Worm (Caenorhabditis elegans): ENCODE data around the gene C36E6.2.

- TF ChIP-seq lin-13 (tag; optimal IDR thresholded peaks at IDR 0.05): no peak
- no peak for TF ChIP-seq blmp-1 (tag; optimal IDR thresholded peaks at IDR 0.05)
- TF ChIP-seq snpc-4 (tag; optimal IDR thresholded peaks at IDR 0.05): no peak
- TF ChIP-seq ces-1 (GFP tag; optimal IDR thresholded peaks at IDR 0.05): no peak
- no peak for TF ChIP-seq elt-3 (tag; optimal IDR thresholded peaks at IDR 0.05)
- no peak for TF ChIP-seq lsy-2 (tag; optimal IDR thresholded peaks at IDR 0.05)
- TF ChIP-seq nhr-12 (tag; optimal IDR thresholded peaks at IDR 0.05): no peak
- no peak for TF ChIP-seq ztf-11 (tag; optimal IDR thresholded peaks at IDR 0.05)
These were observed 27.2 kb downstream of the C36E6.2 start for ce11 chrX:17478677-17479076.
